Fruit fly (Drosophila melanogaster): Measurements from ENCODE around the gene CG9101.

DNA sequence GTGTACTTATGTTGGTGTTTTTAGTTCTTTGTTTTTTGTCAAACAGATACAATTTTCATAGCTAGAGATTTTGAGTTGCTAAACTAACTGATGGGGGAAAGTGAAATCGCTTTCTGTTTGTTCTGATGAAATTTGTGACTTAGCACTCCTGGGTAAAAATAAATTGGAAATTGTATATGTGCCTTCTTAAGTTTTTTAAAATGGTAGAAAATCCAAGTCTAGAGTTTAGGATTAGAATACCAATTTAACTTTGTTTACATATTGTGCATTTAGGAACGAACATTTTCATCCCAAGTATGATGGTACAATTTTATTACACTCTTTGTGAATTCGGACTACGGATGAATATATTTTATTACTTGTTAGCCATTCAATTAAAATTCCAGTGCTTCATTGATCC lies at the start of gene CG9101:
- TF ChIP-seq spab (GFP tag; optimal IDR thresholded peaks at IDR 0.05), result no peak
- TF ChIP-seq CG31627 (GFP tag; optimal IDR thresholded peaks at IDR 0.05), result no peak
- no peak for TF ChIP-seq OdsH (GFP tag; optimal IDR thresholded peaks at IDR 0.05)
- no peak for TF ChIP-seq Hr39 (GFP tag; optimal IDR thresholded peaks at IDR 0.05)
- TF ChIP-seq dsx (GFP tag; optimal IDR thresholded peaks at IDR 0.05; ENCODE audit: poor library complexity, severe bottlenecking), result no peak
- no peak for TF ChIP-seq pdm3 (GFP tag; optimal IDR thresholded peaks at IDR 0.05)
- TF ChIP-seq ss (GFP tag; optimal IDR thresholded peaks at IDR 0.05), result no peak

Measured in whole organism, prepupa.